Fruit fly (Drosophila melanogaster): Measurements from ENCODE around the gene CG7512.

- TF ChIP-seq insv (optimal IDR thresholded peaks at IDR 0.05) (no peak), h (optimal IDR thresholded peaks at IDR 0.05) (no peak), ttk (optimal IDR thresholded peaks at IDR 0.05) (no peak), Sin3A (optimal IDR thresholded peaks at IDR 0.05) (no peak)
Observed at dm6 chr3L:11488264-11488663, 25.2 kb upstream of the CG7512 start.

Data from Kc167 (cell line).